Worm (Caenorhabditis elegans): ENCODE measurements around the gene tba-9.

DNA sequence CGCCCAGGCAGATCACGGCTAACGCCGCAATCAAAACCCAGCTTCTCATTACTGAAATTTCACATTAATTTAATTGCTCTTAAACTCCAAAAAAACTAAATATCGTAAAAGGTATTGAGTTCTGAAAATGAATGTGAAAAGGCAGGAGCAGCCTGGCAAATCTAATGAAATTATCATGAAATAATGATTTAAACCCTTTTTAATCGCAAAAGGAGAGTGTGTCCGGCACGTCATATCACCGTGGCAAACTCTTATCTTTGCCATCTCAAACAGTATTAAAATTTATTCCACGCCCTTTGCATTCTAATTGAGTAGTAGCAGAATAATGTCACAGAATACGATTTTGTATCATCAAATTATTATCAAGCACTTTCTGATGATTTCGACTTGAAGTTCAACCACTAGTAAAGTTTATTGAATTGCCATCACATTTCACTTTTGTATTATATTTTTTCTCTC, 17.2 kb upstream of the tba-9 start, which contains the start of gene F28B4.3:
- TF ChIP-seq unc-62 (GFP tag; optimal IDR thresholded peaks at IDR 0.05) = no peak
- no peak for TF ChIP-seq fkh-2 (tag; optimal IDR thresholded peaks at IDR 0.05)
- TF ChIP-seq ZK546.5 (tag; optimal IDR thresholded peaks at IDR 0.05) = no peak
- no peak for TF ChIP-seq nhr-237 (tag; optimal IDR thresholded peaks at IDR 0.05)
- TF ChIP-seq lin-15B (tag; optimal IDR thresholded peaks at IDR 0.05) = no peak
- no peak for TF ChIP-seq ama-1 (optimal IDR thresholded peaks at IDR 0.05)
- no peak for TF ChIP-seq elt-3 (tag; optimal IDR thresholded peaks at IDR 0.05)
- no peak for TF ChIP-seq nfya-1 (tag; optimal IDR thresholded peaks at IDR 0.05; ENCODE audit: insufficient read depth)
- no peak for TF ChIP-seq tbx-2 (tag; optimal IDR thresholded peaks at IDR 0.05)
- TF ChIP-seq ztf-4 (tag; optimal IDR thresholded peaks at IDR 0.05) = no peak
- no peak for TF ChIP-seq nhr-28 (tag; optimal IDR thresholded peaks at IDR 0.05)
- TF ChIP-seq zag-1 (tag; optimal IDR thresholded peaks at IDR 0.05) = no peak
- TF ChIP-seq ceh-82 (tag; optimal IDR thresholded peaks at IDR 0.05) = no peak
- TF ChIP-seq skn-1 (tag; optimal IDR thresholded peaks at IDR 0.05) = no peak
